Fruit fly (Drosophila melanogaster): ENCODE results near the gene Zip71B.
A peak's percentile ranks its signal among the peaks of the same experiment; 100 is the strongest.

Gene Zip71B

DNA sequence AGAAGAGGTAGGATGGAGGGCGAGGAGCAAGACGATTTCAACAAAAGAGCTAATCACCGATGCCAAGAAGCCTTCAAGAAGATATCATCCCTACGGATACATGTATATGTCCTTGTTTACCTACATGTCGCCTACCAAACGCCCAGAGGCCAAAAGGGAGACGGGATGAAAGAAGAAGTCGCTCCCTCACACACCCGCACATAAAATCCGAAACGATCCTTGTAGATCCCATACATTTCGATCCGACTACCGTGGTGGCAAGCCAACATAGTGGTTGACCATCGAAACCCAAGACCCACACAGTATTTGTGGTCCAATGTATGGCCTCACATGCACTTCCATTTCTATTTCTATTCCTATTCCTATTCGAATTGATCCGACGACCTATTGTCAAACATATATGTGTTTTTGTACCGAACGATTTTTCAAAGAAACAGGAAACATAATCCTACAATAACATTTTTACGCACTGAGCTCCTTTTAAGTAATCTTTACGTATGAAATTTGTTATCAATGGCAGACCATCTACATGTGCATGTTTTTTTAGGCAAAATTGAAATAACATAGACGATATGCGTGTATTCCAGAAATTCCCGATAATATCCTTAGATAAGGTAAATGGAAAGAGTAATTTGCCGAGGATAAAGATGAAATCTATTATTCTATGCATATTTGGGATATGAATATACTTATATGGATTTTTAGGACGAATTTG lies 33.3 kb upstream of the Zip71B start:
- peak in 1 of 2 experiments; percentile 77 for TF ChIP-seq insv (GFP tag; optimal IDR thresholded peaks at IDR 0.05)
- TF ChIP-seq zen2 (GFP tag; IDR thresholded peaks at IDR 0.05; ENCODE audit: partially characterized antibody), result no peak
- TF ChIP-seq Lpt (GFP tag; optimal IDR thresholded peaks at IDR 0.05), result no peak
- TF ChIP-seq ara (GFP tag; IDR thresholded peaks at IDR 0.05), result no peak
- no peak for TF ChIP-seq CG8359 (GFP tag; optimal IDR thresholded peaks at IDR 0.05; ENCODE audit: borderline replicate concordance)
- no peak for TF ChIP-seq Myb (GFP tag; optimal IDR thresholded peaks at IDR 0.05)
- no peak for TF ChIP-seq HmgD (GFP tag; optimal IDR thresholded peaks at IDR 0.05)
- TF ChIP-seq lbe (GFP tag; optimal IDR thresholded peaks at IDR 0.05), result no peak
- no peak for TF ChIP-seq lov (optimal IDR thresholded peaks at IDR 0.05)
- TF ChIP-seq lov (GFP tag; IDR thresholded peaks at IDR 0.05), result peak; percentile 57; the same call in 1 of the 3 replicates
- TF ChIP-seq Scr (GFP tag; IDR thresholded peaks at IDR 0.05; ENCODE audit: partially characterized antibody), result no peak
- no peak for TF ChIP-seq CG4360 (GFP tag; IDR thresholded peaks at IDR 0.05)
- peak; percentile 73 for TF ChIP-seq kni (GFP tag; optimal IDR thresholded peaks at IDR 0.05)
- TF ChIP-seq CG32772 (GFP tag; IDR thresholded peaks at IDR 0.05), result no peak
- no peak for TF ChIP-seq CG8478 (optimal IDR thresholded peaks at IDR 0.05)
- TF ChIP-seq usp (GFP tag; optimal IDR thresholded peaks at IDR 0.05), result no peak
- TF ChIP-seq cg (GFP tag; optimal IDR thresholded peaks at IDR 0.05), result no peak
- TF ChIP-seq CG15479 (GFP tag; optimal IDR thresholded peaks at IDR 0.05), result peak; percentile 81
- TF ChIP-seq CG2678 (tag; optimal IDR thresholded peaks at IDR 0.05), result no peak
- no peak for TF ChIP-seq Awh (GFP tag; IDR thresholded peaks at IDR 0.05)
- TF ChIP-seq sens-2 (GFP tag; IDR thresholded peaks at IDR 0.05), result no peak
- TF ChIP-seq pb (GFP tag; optimal IDR thresholded peaks at IDR 0.05), result no peak
- TF ChIP-seq CG9609 (GFP tag; optimal IDR thresholded peaks at IDR 0.05), result no peak
- no peak for TF ChIP-seq toy (GFP tag; IDR thresholded peaks at IDR 0.05)
- no peak for TF ChIP-seq Hsf (GFP tag; optimal IDR thresholded peaks at IDR 0.05)
- peak; percentile 28 for TF ChIP-seq grn (GFP tag; optimal IDR thresholded peaks at IDR 0.05)
- no peak for TF ChIP-seq CG18764 (GFP tag; optimal IDR thresholded peaks at IDR 0.05)
- peak; percentile 44 for TF ChIP-seq odd (GFP tag; optimal IDR thresholded peaks at IDR 0.05)
- TF ChIP-seq D (optimal IDR thresholded peaks at IDR 0.05), result peak; percentile 91
- TF ChIP-seq D (GFP tag; optimal IDR thresholded peaks at IDR 0.05), result no peak
- peak; percentile 79; the same call in 2 of the 3 replicates for TF ChIP-seq CG2199 (GFP tag; IDR thresholded peaks at IDR 0.05)
- no peak for TF ChIP-seq p53 (GFP tag; optimal IDR thresholded peaks at IDR 0.05)
- no peak for TF ChIP-seq CG3163 (GFP tag; optimal IDR thresholded peaks at IDR 0.05)
- no peak for TF ChIP-seq ftz-f1 (GFP tag; optimal IDR thresholded peaks at IDR 0.05)
- no peak for TF ChIP-seq CG14050 (GFP tag; IDR thresholded peaks at IDR 0.05)
- TF ChIP-seq knrl (GFP tag; IDR thresholded peaks at IDR 0.05; ENCODE audit: partially characterized antibody), result no peak
- no peak for TF ChIP-seq nerfin-1 (tag; optimal IDR thresholded peaks at IDR 0.05)
- no peak for TF ChIP-seq CG33557 (GFP tag; optimal IDR thresholded peaks at IDR 0.05)
- TF ChIP-seq CG10462 (GFP tag; optimal IDR thresholded peaks at IDR 0.05), result no peak
- no peak for TF ChIP-seq fu2 (GFP tag; optimal IDR thresholded peaks at IDR 0.05)
- no peak for TF ChIP-seq Doc2 (GFP tag; IDR thresholded peaks at IDR 0.05)
- no peak for TF ChIP-seq CHES-1-like (GFP tag; optimal IDR thresholded peaks at IDR 0.05)
- no peak for TF ChIP-seq NfI (GFP tag; optimal IDR thresholded peaks at IDR 0.05)
- TF ChIP-seq tll (GFP tag; optimal IDR thresholded peaks at IDR 0.05), result peak in 1 of 2 experiments; percentile 71
- TF ChIP-seq chm (GFP tag; IDR thresholded peaks at IDR 0.05), result peak; percentile 49; the same call in 1 of the 2 replicates
- TF ChIP-seq Rx (GFP tag; IDR thresholded peaks at IDR 0.05), result no peak
- no peak for TF ChIP-seq Ravus (GFP tag; IDR thresholded peaks at IDR 0.05)
- peak; percentile 82 for TF ChIP-seq pros (GFP tag; optimal IDR thresholded peaks at IDR 0.05)
- no peak for TF ChIP-seq CG7372 (GFP tag; IDR thresholded peaks at IDR 0.05)
- peak; percentile 67 for TF ChIP-seq twi (tag; optimal IDR thresholded peaks at IDR 0.05)
- TF ChIP-seq CG18619 (GFP tag; optimal IDR thresholded peaks at IDR 0.05), result no peak
